Fruit fly (Drosophila melanogaster) whole organism, embryonic: ENCODE measurements around the gene CG42540.

Experiments used
- Adf1 ChIP-seq: fragments of 200-800 bp; sonication (Bioruptor generic); IDR thresholded peaks from 2 replicates; pipeline ENCODE4 v1.3.6; 2022; ENCODE audit warnings: missing biosample characterization, missing genetic modification characterization
- Aef1 ChIP-seq: fragments of 200-800 bp; sonication (Bioruptor generic); IDR thresholded peaks from 3 replicates; pipeline ENCODE4 v1.3.6; 2022; ENCODE audit warnings: missing biosample characterization, missing genetic modification characterization
- Blimp-1 ChIP-seq: fragments of 200-800 bp; sonication (Bioruptor generic); optimal IDR thresholded peaks from 3 replicates; lab custom pipeline; 2018; ENCODE audit warnings: missing biosample characterization, missing genetic modification characterization, mild to moderate bottlenecking, moderate library complexity, missing genetic modification reagents
- CG10543 ChIP-seq: fragments of 200-800 bp; sonication (Bioruptor generic); optimal IDR thresholded peaks from 3 replicates; lab custom pipeline; 2017; ENCODE audit warnings: missing biosample characterization, mild to moderate bottlenecking, missing genetic modification characterization, moderate library complexity
- CG11093 ChIP-seq: fragments of 200-800 bp; sonication (Bioruptor generic); IDR thresholded peaks from 3 replicates; pipeline ENCODE4 v1.3.6; 2022; ENCODE audit warnings: missing biosample characterization, missing genetic modification characterization
- CG11560 ChIP-seq: fragments of 200-800 bp; sonication (Bioruptor generic); IDR thresholded peaks from 3 replicates; pipeline ENCODE4 v1.3.6; 2022; ENCODE audit warnings: missing biosample characterization, missing genetic modification characterization
- CG12391 ChIP-seq: fragments of 200-800 bp; sonication (Bioruptor generic); optimal IDR thresholded peaks from 3 replicates; lab custom pipeline; 2018; ENCODE audit warnings: missing biosample characterization, mild to moderate bottlenecking, missing genetic modification characterization, moderate library complexity
- CG12659 ChIP-seq: fragments of 200-800 bp; sonication (Bioruptor generic); optimal IDR thresholded peaks from 3 replicates; lab custom pipeline; 2017; ENCODE audit warnings: mild to moderate bottlenecking, missing biosample characterization, missing genetic modification reagents, missing genetic modification characterization
- CG13624 ChIP-seq: fragments of 200-800 bp; sonication (Bioruptor generic); optimal IDR thresholded peaks from 2 replicates; lab custom pipeline; 2016; ENCODE audit warnings: missing biosample characterization, missing genetic modification characterization
- CG16813 ChIP-seq: fragments of 200-800 bp; sonication (Bioruptor generic); IDR thresholded peaks from 3 replicates; pipeline ENCODE4 v1.3.6; 2022; ENCODE audit warnings: missing biosample characterization, missing genetic modification characterization; ENCODE audit not compliant: partially characterized antibody
- CG17385 ChIP-seq: fragments of 200-800 bp; sonication (Bioruptor generic); optimal IDR thresholded peaks from 3 replicates; lab custom pipeline; 2018; ENCODE audit warnings: missing biosample characterization, mild to moderate bottlenecking, missing genetic modification characterization
- CG2199 ChIP-seq: fragments of 200-800 bp; sonication (Bioruptor generic); IDR thresholded peaks from 3 replicates; pipeline ENCODE4 v1.3.6; 2022; ENCODE audit warnings: missing biosample characterization, missing genetic modification characterization
- CG33557 ChIP-seq: fragments of 200-800 bp; sonication (Bioruptor generic); optimal IDR thresholded peaks from 2 replicates; lab custom pipeline; 2019; ENCODE audit warnings: missing biosample characterization, mild to moderate bottlenecking, missing genetic modification characterization, moderate library complexity
- CG34422 ChIP-seq: fragments of 200-800 bp; sonication (Bioruptor generic); IDR thresholded peaks from 3 replicates; pipeline ENCODE4 v1.3.6; 2022; ENCODE audit warnings: missing biosample characterization, missing genetic modification characterization
- CG3726 ChIP-seq: fragments of 200-800 bp; sonication (Bioruptor generic); IDR thresholded peaks from 3 replicates; pipeline ENCODE4, ENCODE4 v1.3.6; 2022; ENCODE audit warnings: missing biosample characterization, missing genetic modification characterization
- CG4360 ChIP-seq: fragments of 200-800 bp; sonication (Bioruptor generic); IDR thresholded peaks from 2 replicates; pipeline ENCODE4 v1.3.6; 2022; ENCODE audit warnings: missing biosample characterization, missing genetic modification characterization
- CG5180 ChIP-seq: fragments of 200-800 bp; sonication (Bioruptor generic); optimal IDR thresholded peaks from 3 replicates; lab custom pipeline; 2017; ENCODE audit warnings: missing biosample characterization, missing genetic modification characterization, mild to moderate bottlenecking, moderate library complexity, missing genetic modification reagents
- CG7928 ChIP-seq: fragments of 200-800 bp; sonication (Bioruptor generic); optimal IDR thresholded peaks from 2 replicates; lab custom pipeline; 2017; ENCODE audit warnings: missing biosample characterization, mild to moderate bottlenecking, missing genetic modification characterization
- CG8359 ChIP-seq: fragments of 200-800 bp; sonication (Bioruptor generic); optimal IDR thresholded peaks from 2 replicates; lab custom pipeline; 2017; ENCODE audit warnings: missing biosample characterization, mild to moderate bottlenecking, missing genetic modification characterization, borderline replicate concordance
- CG8924 ChIP-seq: fragments of 200-800 bp; optimal IDR thresholded peaks from 3 replicates; lab custom pipeline; 2019; ENCODE audit warnings: missing biosample characterization, mild to moderate bottlenecking, missing genetic modification characterization, moderate library complexity
- CHES-1-like ChIP-seq: fragments of 200-800 bp; sonication (Bioruptor generic); optimal IDR thresholded peaks from 2 replicates; lab custom pipeline; 2016; ENCODE audit warnings: missing biosample characterization, missing genetic modification characterization
- Deaf1 ChIP-seq: fragments of 200-800 bp; optimal IDR thresholded peaks from 3 replicates; lab custom pipeline; 2019; ENCODE audit warnings: missing biosample characterization, mild to moderate bottlenecking, missing genetic modification characterization, moderate library complexity
- E2f2 ChIP-seq: fragments of 200-800 bp; sonication (Bioruptor generic); IDR thresholded peaks from 2 replicates; pipeline ENCODE4 v1.3.6; 2022; ENCODE audit warnings: missing biosample characterization, missing genetic modification characterization
- H15 ChIP-seq: fragments of 200-800 bp; sonication (Bioruptor generic); IDR thresholded peaks from 3 replicates; pipeline ENCODE4 v1.3.6; 2022; ENCODE audit warnings: missing biosample characterization, missing genetic modification characterization
- HmgZ ChIP-seq: fragments of 200-800 bp; sonication (Bioruptor generic); optimal IDR thresholded peaks from 2 replicates; lab custom pipeline; 2018; ENCODE audit warnings: missing biosample characterization, mild to moderate bottlenecking, missing genetic modification characterization
- MBD-R2 ChIP-seq: fragments of 200-800 bp; sonication (Bioruptor generic); IDR thresholded peaks from 2 replicates; pipeline ENCODE4 v1.3.6; 2022; ENCODE audit warnings: missing biosample characterization, missing genetic modification characterization
- Opbp ChIP-seq: fragments of 200-800 bp; sonication (Bioruptor generic); IDR thresholded peaks from 3 replicates; pipeline ENCODE4 v1.3.6; 2022; ENCODE audit warnings: missing biosample characterization, missing genetic modification characterization; ENCODE audit not compliant: partially characterized antibody
- Sin3A ChIP-seq: fragments of >200 bp; optimal IDR thresholded peaks from 2 replicates; lab custom pipeline; 2018
- ac ChIP-seq: fragments of 200-800 bp; sonication (Bioruptor generic); optimal IDR thresholded peaks from 3 replicates; lab custom pipeline; 2017; ENCODE audit warnings: missing biosample characterization, mild to moderate bottlenecking, missing genetic modification characterization
- amos ChIP-seq: fragments of 200-800 bp; sonication (Bioruptor generic); IDR thresholded peaks from 2 replicates; pipeline ENCODE4 v1.3.6; 2022; ENCODE audit warnings: missing biosample characterization, missing genetic modification characterization; ENCODE audit not compliant: partially characterized antibody
- az2 ChIP-seq: fragments of 200-800 bp; sonication (Bioruptor generic); optimal IDR thresholded peaks from 3 replicates; lab custom pipeline; 2016; ENCODE audit warnings: missing biosample characterization, missing genetic modification characterization
- bbx ChIP-seq: fragments of 200-800 bp; sonication (Bioruptor generic); IDR thresholded peaks from 2 replicates; pipeline ENCODE4 v1.3.6; 2022; ENCODE audit warnings: missing biosample characterization, missing genetic modification characterization; ENCODE audit not compliant: partially characterized antibody
- cg ChIP-seq: fragments of 200-800 bp; sonication (Bioruptor generic); optimal IDR thresholded peaks from 3 replicates; lab custom pipeline; 2019; ENCODE audit warnings: missing biosample characterization, mild to moderate bottlenecking, missing genetic modification characterization, moderate library complexity
- chinmo ChIP-seq: fragments of 200-800 bp; sonication (Bioruptor generic); IDR thresholded peaks from 4 replicates; pipeline ENCODE4 v1.3.6; 2022; ENCODE audit warnings: missing biosample characterization, missing genetic modification characterization; ENCODE audit not compliant: partially characterized antibody
- chm ChIP-seq: fragments of 200-800 bp; sonication (Bioruptor generic); IDR thresholded peaks from 2 replicates; pipeline ENCODE4 v1.3.6; 2022; ENCODE audit warnings: missing biosample characterization, missing genetic modification characterization
- ci ChIP-seq: fragments of 200-800 bp; sonication (Bioruptor generic); IDR thresholded peaks from 3 replicates; pipeline ENCODE4 v1.3.6; 2022; ENCODE audit warnings: missing biosample characterization, missing genetic modification characterization
- dysf ChIP-seq: fragments of 200-800 bp; sonication (Bioruptor generic); IDR thresholded peaks from 3 replicates; pipeline ENCODE4 v1.3.6; 2022; ENCODE audit warnings: missing biosample characterization, missing genetic modification characterization
- fd102C ChIP-seq: fragments of 200-800 bp; sonication (Bioruptor generic); optimal IDR thresholded peaks from 2 replicates; lab custom pipeline; 2018; ENCODE audit warnings: missing biosample characterization, mild to moderate bottlenecking, missing genetic modification characterization, moderate library complexity
- h ChIP-seq: fragments of >200 bp; optimal IDR thresholded peaks from 2 replicates; lab custom pipeline; 2017
- ken ChIP-seq: fragments of 200-800 bp; sonication (Bioruptor generic); IDR thresholded peaks from 3 replicates; pipeline ENCODE4 v1.3.6; 2022; ENCODE audit warnings: missing biosample characterization, missing genetic modification characterization
- luna ChIP-seq: fragments of 200-800 bp; sonication (Bioruptor generic); optimal IDR thresholded peaks from 2 replicates; lab custom pipeline; 2016; ENCODE audit warnings: missing biosample characterization, missing genetic modification characterization
- mirr ChIP-seq: fragments of 200-800 bp; sonication (Bioruptor generic); optimal IDR thresholded peaks from 3 replicates; lab custom pipeline; 2018; ENCODE audit warnings: missing biosample characterization, mild to moderate bottlenecking, missing genetic modification characterization
- nom ChIP-seq: fragments of 200-800 bp; sonication (Bioruptor generic); optimal IDR thresholded peaks from 2 replicates; lab custom pipeline; 2017; ENCODE audit warnings: missing biosample characterization, missing genetic modification characterization, mild to moderate bottlenecking, moderate library complexity, missing genetic modification reagents
- p53 ChIP-seq: fragments of 200-800 bp; sonication (Bioruptor generic); optimal IDR thresholded peaks from 2 replicates; lab custom pipeline; 2016; ENCODE audit warnings: missing biosample characterization, missing genetic modification characterization
- pfk ChIP-seq: fragments of 200-800 bp; sonication (Bioruptor generic); optimal IDR thresholded peaks from 2 replicates; lab custom pipeline; 2018; ENCODE audit warnings: missing biosample characterization, mild to moderate bottlenecking, missing genetic modification characterization, moderate library complexity
- prd ChIP-seq, 3 experiments: fragments of >200 bp in 2 of 3; fragments of 200-800 bp in 1 of 3; sonication (Bioruptor generic) in 1 of 3; optimal IDR thresholded peaks in 2 of 3; IDR thresholded peaks in 1 of 3; 2 replicates in 2 of 3; 3 replicates in 1 of 3; pipeline versions ENCODE4 v1.3.6 to Lab custom; 2017 to 2022; ENCODE audit warnings: missing biosample characterization in 1 of 3, missing genetic modification characterization in 1 of 3
- pzg ChIP-seq: fragments of 200-800 bp; sonication (Bioruptor generic); optimal IDR thresholded peaks from 3 replicates; lab custom pipeline; 2018; ENCODE audit warnings: missing biosample characterization, mild to moderate bottlenecking, missing genetic modification characterization, moderate library complexity
- rib ChIP-seq: fragments of 200-800 bp; sonication (Bioruptor generic); IDR thresholded peaks from 2 replicates; pipeline ENCODE4 v1.3.6; 2022; ENCODE audit warnings: missing biosample characterization, missing genetic modification characterization
- stc ChIP-seq: fragments of 200-800 bp; sonication (Bioruptor generic); IDR thresholded peaks from 2 replicates; pipeline ENCODE4 v1.3.6; 2022; ENCODE audit warnings: missing biosample characterization, missing genetic modification characterization

The CG42540 gene

DNA sequence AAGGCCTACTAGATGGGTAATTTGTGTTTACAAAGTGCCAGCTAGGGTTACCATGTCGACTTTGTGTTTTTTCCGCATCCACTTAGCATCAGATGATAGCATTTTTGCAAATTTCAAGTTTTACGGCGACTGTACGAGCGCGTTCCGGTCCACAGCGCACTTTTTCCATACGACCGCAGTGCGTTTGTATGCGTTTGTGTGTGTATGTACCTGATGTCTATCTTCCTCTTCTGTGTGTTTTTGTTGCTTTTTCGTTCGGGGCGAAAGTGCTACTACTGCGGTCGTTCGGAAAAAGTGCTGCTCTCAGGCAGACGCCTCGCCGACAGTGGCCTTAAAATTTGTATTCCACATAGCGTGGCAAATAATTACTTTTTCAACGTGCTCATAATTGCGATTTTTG lies 71.1 kb downstream of the CG42540 start (continued):
- TF ChIP-seq HmgZ (tag; lab: Kevin White, UChicago) (peak; percentile 23), prd (optimal IDR thresholded peaks at IDR 0.05; lab: Kevin White, UChicago) (no peak), prd (GFP tag; IDR thresholded peaks at IDR 0.05; lab: Robert Waterston, UW) (0 out of 3 replicates have a peak, but pooled peaks have one; percentile 27), CG10543 (GFP tag; lab: Kevin White, UChicago) (peak; percentile 22), CHES-1-like (GFP tag; lab: Kevin White, UChicago) (peak; percentile 27), amos (peak; percentile 31; the same call in 1 of the 2 replicates), chinmo (GFP tag; lab: Robert Waterston, UW) (0 out of 4 replicates have a peak, but pooled peaks have one; percentile 65), MBD-R2 (GFP tag; lab: Robert Waterston, UW) (no peak; the same call in 1 of the 2 replicates), CG8924 (peak; percentile 24), ac (GFP tag; lab: Kevin White, UChicago) (no peak), pzg (peak; percentile 7), CG11093 (GFP tag; lab: Robert Waterston, UW) (no peak), pfk (GFP tag; lab: Kevin White, UChicago) (no peak), ken (GFP tag; lab: Robert Waterston, UW) (0 out of 3 replicates have a peak, but pooled peaks have one; percentile 35), stc (peak; percentile 7; the same call in 1 of the 2 replicates), dysf (GFP tag; lab: Robert Waterston, UW) (no peak), h (lab: Kevin White, UChicago) (no peak), CG12659 (GFP tag; lab: Kevin White, UChicago) (peak; percentile 27), CG11560 (tag; lab: Robert Waterston, UW) (no peak), mirr (GFP tag; lab: Kevin White, UChicago) (peak; percentile 6), p53 (GFP tag; lab: Kevin White, UChicago) (no peak), Sin3A (lab: Kevin White, UChicago) (peak; percentile 29), CG2199 (GFP tag; lab: Robert Waterston, UW) (peak; percentile 83; the same call in 2 of the 3 replicates), CG7928 (GFP tag; lab: Kevin White, UChicago) (no peak), CG8359 (GFP tag; lab: Kevin White, UChicago) (no peak), CG5180 (GFP tag; lab: Kevin White, UChicago) (peak; percentile 61), cg (GFP tag; lab: Kevin White, UChicago) (peak; percentile 81), CG33557 (GFP tag; lab: Kevin White, UChicago) (peak; percentile 19), luna (GFP tag; lab: Kevin White, UChicago) (no peak), Blimp-1 (GFP tag; lab: Kevin White, UChicago) (peak; percentile 89), fd102C (GFP tag; lab: Kevin White, UChicago) (no peak), Opbp (GFP tag; lab: Robert Waterston, UW) (0 out of 3 replicates have a peak, but pooled peaks have one; percentile 7), H15 (no peak), CG3726 (GFP tag; lab: Robert Waterston, UW) (no peak), Deaf1 (tag; lab: Kevin White, UChicago) (peak; percentile 33), chm (GFP tag; lab: Robert Waterston, UW) (peak; percentile 48; the same call in 1 of the 2 replicates), az2 (GFP tag; lab: Kevin White, UChicago) (no peak), CG4360 (GFP tag; lab: Robert Waterston, UW) (peak; percentile 98), CG13624 (GFP tag; lab: Kevin White, UChicago) (no peak), CG17385 (GFP tag; lab: Kevin White, UChicago) (peak; percentile 91), E2f2 (GFP tag; lab: Robert Waterston, UW) (0 out of 2 replicates have a peak, but pooled peaks have one; percentile 19), nom (GFP tag; lab: Kevin White, UChicago) (peak; percentile 50), Adf1 (GFP tag; lab: Robert Waterston, UW) (peak; percentile 32; the same call in 1 of the 2 replicates), bbx (GFP tag; lab: Robert Waterston, UW) (no peak; the same call in 1 of the 2 replicates), CG12391 (tag; lab: Kevin White, UChicago) (no peak), Aef1 (peak; percentile 93), rib (GFP tag; lab: Robert Waterston, UW) (peak; percentile 65), ci (GFP tag; lab: Robert Waterston, UW) (0 out of 3 replicates have a peak, but pooled peaks have one; percentile 50), CG34422 (peak; percentile 86), CG16813 (GFP tag; lab: Robert Waterston, UW) (peak; percentile 20; the same call in 1 of the 3 replicates)
